Worm (Caenorhabditis elegans): ENCODE results near the gene pqn-41.

ce11 chrIII:1969802-1970201, 64.0 kb downstream of the pqn-41 start, which contains the start of gene moa-1:
- TF ChIP-seq snpc-4 (tag; optimal IDR thresholded peaks at IDR 0.05) (no peak), elt-3 (tag; optimal IDR thresholded peaks at IDR 0.05) (no peak), lin-13 (GFP tag; optimal IDR thresholded peaks at IDR 0.05) (no peak), ceh-82 (tag; optimal IDR thresholded peaks at IDR 0.05) (no peak), C34B4.2 (tag; optimal IDR thresholded peaks at IDR 0.05) (no peak), pax-3 (tag; optimal IDR thresholded peaks at IDR 0.05) (no peak), ztf-11 (tag; optimal IDR thresholded peaks at IDR 0.05) (no peak), alr-1 (tag; optimal IDR thresholded peaks at IDR 0.05; ENCODE audit: borderline replicate concordance) (no peak), unc-86 (tag; optimal IDR thresholded peaks at IDR 0.05) (no peak), nhr-237 (tag; optimal IDR thresholded peaks at IDR 0.05) (no peak), nhr-47 (tag; optimal IDR thresholded peaks at IDR 0.05) (no peak), nhr-77 (tag; optimal IDR thresholded peaks at IDR 0.05) (no peak), unc-62 (GFP tag; optimal IDR thresholded peaks at IDR 0.05) (no peak), snu-23 (GFP tag; optimal IDR thresholded peaks at IDR 0.05) (no peak)

Measured in whole organism, L1 larva.